Worm (Caenorhabditis elegans) whole organism, L1 larva: ENCODE results near the gene unc-4.

Source experiments
- Y116A8C.19 ChIP-seq: sonication (generic microtip); optimal IDR thresholded peaks from 2 replicates; lab custom pipeline; 2016; ENCODE audit warnings: missing compliant biosample characterization, missing genetic modification characterization, borderline replicate concordance
- ces-1 ChIP-seq: fragments of 150-350 bp; optimal IDR thresholded peaks from 2 replicates; lab custom pipeline; 2014; ENCODE audit warnings: missing biosample characterization, missing genetic modification reagents, missing genetic modification characterization
- elt-2 ChIP-seq: sonication (generic microtip); optimal IDR thresholded peaks from 2 replicates; lab custom pipeline; 2016; ENCODE audit warnings: missing genetic modification characterization, mild to moderate bottlenecking, inconsistent platforms, missing compliant biosample characterization, missing genetic modification reagents
- fos-1 ChIP-seq: fragments of 150-350 bp; optimal IDR thresholded peaks from 2 replicates; lab custom pipeline; 2014; ENCODE audit warnings: missing biosample characterization, missing genetic modification characterization
- lin-14 ChIP-seq: fragments of 200-800 bp; sonication (Bioruptor generic); optimal IDR thresholded peaks from 2 replicates; lab custom pipeline; 2018; ENCODE audit warnings: mild to moderate bottlenecking, missing genetic modification characterization, moderate library complexity, missing compliant biosample characterization
- lin-35 ChIP-seq, 2 experiments: fragments of 150-350 bp; optimal IDR thresholded peaks; 2 replicates each; lab custom pipeline; 2014; ENCODE audit warnings: missing biosample characterization in 2 of 2, missing genetic modification characterization in 2 of 2, missing genetic modification reagents in 2 of 2
- lin-39 ChIP-seq: fragments of 150-350 bp; optimal IDR thresholded peaks from 2 replicates; lab custom pipeline; 2014; ENCODE audit warnings: missing biosample characterization, missing genetic modification reagents, missing genetic modification characterization
- lir-3 ChIP-seq: sonication (generic microtip); optimal IDR thresholded peaks from 2 replicates; lab custom pipeline; 2016; ENCODE audit warnings: mild to moderate bottlenecking, missing genetic modification characterization, moderate library complexity, missing compliant biosample characterization; ENCODE audit not compliant: poor library complexity
- mdl-1 ChIP-seq, 2 experiments: fragments of 150-350 bp; optimal IDR thresholded peaks; 2 replicates each; lab custom pipeline; 2014 to 2017; ENCODE audit warnings: missing biosample characterization in 2 of 2, missing genetic modification characterization in 2 of 2, inconsistent platforms in 1 of 2
- nhr-11 ChIP-seq: fragments of 150-350 bp; optimal IDR thresholded peaks from 2 replicates; lab custom pipeline; 2014; ENCODE audit warnings: missing biosample characterization, missing genetic modification characterization
- nhr-20 ChIP-seq: sonication (generic microtip); optimal IDR thresholded peaks from 2 replicates; lab custom pipeline; 2016; ENCODE audit warnings: mild to moderate bottlenecking, missing genetic modification characterization, missing compliant biosample characterization
- nhr-85 ChIP-seq: sonication (generic microtip); peaks from one replicate; lab custom pipeline; 2016; ENCODE audit warnings: missing genetic modification characterization, inconsistent platforms, missing compliant biosample characterization
- pag-3 ChIP-seq: sonication (generic microtip); optimal IDR thresholded peaks from 2 replicates; lab custom pipeline; 2017; ENCODE audit warnings: missing genetic modification characterization, mild to moderate bottlenecking, missing compliant biosample characterization, antibody characterized with exemption, borderline replicate concordance; ENCODE audit not compliant: insufficient read depth
- pqm-1 ChIP-seq: sonication (generic microtip); optimal IDR thresholded peaks from 3 replicates; lab custom pipeline; 2017; ENCODE audit warnings: missing biosample characterization, missing genetic modification characterization
- skn-1 ChIP-seq: fragments of 150-350 bp; optimal IDR thresholded peaks from 2 replicates; lab custom pipeline; 2014; ENCODE audit warnings: missing biosample characterization, missing genetic modification characterization
- tlp-1 ChIP-seq: fragments of 150-350 bp; optimal IDR thresholded peaks from 2 replicates; lab custom pipeline; 2014; ENCODE audit warnings: missing biosample characterization, missing genetic modification characterization
- unc-130 ChIP-seq: fragments of 150-350 bp; optimal IDR thresholded peaks from 2 replicates; lab custom pipeline; 2017; ENCODE audit warnings: missing biosample characterization, missing genetic modification characterization, inconsistent platforms
- unc-30 ChIP-seq: sonication (generic microtip); optimal IDR thresholded peaks from 2 replicates; lab custom pipeline; 2017; ENCODE audit warnings: missing biosample characterization, missing genetic modification characterization

The unc-4 gene

ce11 chrII:9849497-9849896 is 50.7 kb downstream of the unc-4 start, which contains the start of gene old-2:
old-2 (minus strand) TSS chrII:9849597.
- TF ChIP-seq elt-2 (tag; lab: Kevin White, UChicago) (no peak), lin-39 (tag; lab: Kevin White, UChicago) (no peak), fos-1 (tag; lab: Kevin White, UChicago) (no peak), mdl-1 (tag; optimal IDR thresholded peaks at IDR 0.05; lab: Kevin White, UChicago) (no peak), lir-3 (tag; lab: Kevin White, UChicago) (no peak), unc-30 (tag; lab: Kevin White, UChicago) (no peak), pqm-1 (tag; lab: Kevin White, UChicago) (no peak), ces-1 (GFP tag; lab: Kevin White, UChicago) (no peak), skn-1 (no peak), nhr-11 (tag; lab: Kevin White, UChicago) (no peak), unc-130 (tag; lab: Kevin White, UChicago) (no peak), nhr-20 (tag; lab: Kevin White, UChicago) (no peak), lin-14 (GFP tag; lab: Kevin White, UChicago) (no peak), nhr-85 (no peak), Y116A8C.19 (tag; lab: Kevin White, UChicago) (no peak), tlp-1 (tag; lab: Kevin White, UChicago) (no peak), lin-35 (GFP tag; optimal IDR thresholded peaks at IDR 0.05; lab: Kevin White, UChicago) (no peak), pag-3 (no peak)
